Fruit fly (Drosophila melanogaster) whole organism, embryonic: ENCODE measurements around the gene CG4950.

ENCODE experiments used
- BtbVII ChIP-seq: fragments of 200-800 bp; sonication (Bioruptor generic); optimal IDR thresholded peaks from 3 replicates; lab custom pipeline; 2017; ENCODE audit warnings: missing biosample characterization, mild to moderate bottlenecking, missing genetic modification characterization
- CG1024 ChIP-seq: fragments of 200-800 bp; sonication (Bioruptor generic); IDR thresholded peaks from 2 replicates; pipeline ENCODE4 v1.3.6; 2022; ENCODE audit warnings: missing biosample characterization, missing genetic modification characterization
- CG11093 ChIP-seq: fragments of 200-800 bp; sonication (Bioruptor generic); IDR thresholded peaks from 3 replicates; pipeline ENCODE4 v1.3.6; 2022; ENCODE audit warnings: missing biosample characterization, missing genetic modification characterization
- CG12104 ChIP-seq: fragments of 200-800 bp; sonication (Bioruptor generic); optimal IDR thresholded peaks from 3 replicates; lab custom pipeline; 2016; ENCODE audit warnings: missing biosample characterization, missing genetic modification characterization
- CG12769 ChIP-seq: fragments of 200-800 bp; sonication (Bioruptor generic); optimal IDR thresholded peaks from 2 replicates; lab custom pipeline; 2019; ENCODE audit warnings: missing biosample characterization, mild to moderate bottlenecking, missing genetic modification characterization, moderate library complexity
- CG13287 ChIP-seq: fragments of 200-800 bp; sonication (Bioruptor generic); IDR thresholded peaks from 2 replicates; pipeline ENCODE4 v1.3.6; 2022; ENCODE audit warnings: missing biosample characterization, missing genetic modification characterization; ENCODE audit not compliant: partially characterized antibody
- CG15479 ChIP-seq: fragments of 200-800 bp; sonication (Bioruptor generic); optimal IDR thresholded peaks from 3 replicates; lab custom pipeline; 2019; ENCODE audit warnings: missing biosample characterization, mild to moderate bottlenecking, missing genetic modification characterization, moderate library complexity
- CG3065 ChIP-seq: fragments of 200-800 bp; sonication (Bioruptor generic); optimal IDR thresholded peaks from 2 replicates; lab custom pipeline; 2016; ENCODE audit warnings: missing biosample characterization, missing genetic modification characterization
- CG6854 ChIP-seq: fragments of 200-800 bp; sonication (Bioruptor generic); optimal IDR thresholded peaks from 3 replicates; lab custom pipeline; 2017; ENCODE audit warnings: missing biosample characterization, mild to moderate bottlenecking, missing genetic modification characterization
- CG7372 ChIP-seq: fragments of 200-800 bp; sonication (Bioruptor generic); IDR thresholded peaks from 2 replicates; pipeline ENCODE4 v1.3.6; 2022; ENCODE audit warnings: missing biosample characterization, missing genetic modification characterization
- CG7963 ChIP-seq: fragments of 200-800 bp; sonication (Bioruptor generic); IDR thresholded peaks from 3 replicates; pipeline ENCODE4 v1.3.6; 2022; ENCODE audit warnings: missing biosample characterization, missing genetic modification characterization; ENCODE audit not compliant: partially characterized antibody
- D19A ChIP-seq: fragments of 200-800 bp; optimal IDR thresholded peaks from 3 replicates; lab custom pipeline; 2019; ENCODE audit warnings: missing biosample characterization, mild to moderate bottlenecking, missing genetic modification characterization, moderate library complexity
- Dref ChIP-seq: fragments of 200-800 bp; sonication (Bioruptor generic); IDR thresholded peaks from 2 replicates; pipeline ENCODE4 v1.3.6; 2022; ENCODE audit warnings: missing biosample characterization, missing genetic modification characterization
- Ets65A ChIP-seq: fragments of 200-800 bp; sonication (Bioruptor generic); peaks from one replicate; lab custom pipeline; 2016; ENCODE audit warnings: missing biosample characterization, missing genetic modification characterization
- Lim3 ChIP-seq: fragments of 200-800 bp; sonication (Bioruptor generic); IDR thresholded peaks from 2 replicates; pipeline ENCODE4 v1.3.6; 2022; ENCODE audit warnings: missing biosample characterization, missing genetic modification characterization
- NC2α ChIP-seq: fragments of 200-800 bp; sonication (Bioruptor generic); optimal IDR thresholded peaks from 2 replicates; lab custom pipeline; 2016; ENCODE audit warnings: missing biosample characterization, missing genetic modification characterization
- Trl ChIP-seq, 3 experiments: fragments of >200 bp in 2 of 3; fragments of 200-800 bp in 1 of 3; sonication (Bioruptor generic) in 1 of 3; optimal IDR thresholded peaks; 2 replicates in 1 of 3; 3 replicates in 2 of 3; lab custom pipeline; 2016 to 2017; ENCODE audit warnings: missing biosample characterization in 1 of 3, missing genetic modification characterization in 1 of 3
- Xbp1 ChIP-seq: fragments of 200-800 bp; sonication (Bioruptor generic); optimal IDR thresholded peaks from 3 replicates; lab custom pipeline; 2016; ENCODE audit warnings: missing biosample characterization, mild to moderate bottlenecking, missing genetic modification characterization
- chinmo ChIP-seq: fragments of 200-800 bp; sonication (Bioruptor generic); IDR thresholded peaks from 4 replicates; pipeline ENCODE4 v1.3.6; 2022; ENCODE audit warnings: missing biosample characterization, missing genetic modification characterization; ENCODE audit not compliant: partially characterized antibody
- crc ChIP-seq: fragments of 200-800 bp; sonication (Bioruptor generic); optimal IDR thresholded peaks from 2 replicates; lab custom pipeline; 2016; ENCODE audit warnings: missing biosample characterization, missing genetic modification characterization
- croc ChIP-seq: fragments of 200-800 bp; sonication (Bioruptor generic); conservative IDR thresholded peaks from 3 replicates; pipeline ENCODE4 v1.3.6; 2022; ENCODE audit warnings: missing biosample characterization, missing genetic modification characterization
- danr ChIP-seq: fragments of 200-800 bp; sonication (Bioruptor generic); IDR thresholded peaks from 2 replicates; pipeline ENCODE4 v1.3.6; 2022; ENCODE audit warnings: missing biosample characterization, missing genetic modification characterization
- disco-r ChIP-seq: fragments of 200-800 bp; sonication (Bioruptor generic); optimal IDR thresholded peaks from 2 replicates; lab custom pipeline; 2016; ENCODE audit warnings: missing biosample characterization, missing genetic modification characterization
- ems ChIP-seq: fragments of 200-800 bp; sonication (Bioruptor generic); optimal IDR thresholded peaks from 3 replicates; lab custom pipeline; 2016; ENCODE audit warnings: missing biosample characterization, missing genetic modification characterization
- ewg ChIP-seq: fragments of 200-800 bp; sonication (Bioruptor generic); optimal IDR thresholded peaks from 3 replicates; lab custom pipeline; 2017; ENCODE audit warnings: mild to moderate bottlenecking, missing biosample characterization, missing genetic modification reagents, missing genetic modification characterization
- fd102C ChIP-seq: fragments of 200-800 bp; sonication (Bioruptor generic); optimal IDR thresholded peaks from 2 replicates; lab custom pipeline; 2018; ENCODE audit warnings: missing biosample characterization, mild to moderate bottlenecking, missing genetic modification characterization, moderate library complexity
- gsb ChIP-seq: fragments of 200-800 bp; sonication (Bioruptor generic); IDR thresholded peaks from 2 replicates; pipeline ENCODE4 v1.3.6; 2022; ENCODE audit warnings: missing biosample characterization, missing genetic modification characterization
- hkb ChIP-seq, 2 experiments: fragments of 200-800 bp in 1 of 2; fragments of >200 bp in 1 of 2; sonication (Bioruptor generic) in 1 of 2; IDR thresholded peaks in 1 of 2; optimal IDR thresholded peaks in 1 of 2; 2 replicates each; pipeline versions ENCODE4 v1.3.6 to Lab custom; 2017 to 2022; ENCODE audit warnings: missing biosample characterization in 1 of 2, missing genetic modification characterization in 1 of 2
- insv ChIP-seq, 2 experiments: fragments of 200-800 bp; sonication (Bioruptor generic); optimal IDR thresholded peaks; 3 replicates each; lab custom pipeline; 2016 to 2018; ENCODE audit warnings: missing biosample characterization in 2 of 2, missing genetic modification characterization in 2 of 2
- nau ChIP-seq: fragments of 200-800 bp; sonication (Bioruptor generic); optimal IDR thresholded peaks from 3 replicates; lab custom pipeline; 2017; ENCODE audit warnings: missing biosample characterization, mild to moderate bottlenecking, missing genetic modification characterization, missing genetic modification reagents
- odd ChIP-seq: fragments of 200-800 bp; sonication (Bioruptor generic); optimal IDR thresholded peaks from 2 replicates; lab custom pipeline; 2017; ENCODE audit warnings: missing biosample characterization, mild to moderate bottlenecking, missing genetic modification characterization
- rib ChIP-seq: fragments of 200-800 bp; sonication (Bioruptor generic); IDR thresholded peaks from 2 replicates; pipeline ENCODE4 v1.3.6; 2022; ENCODE audit warnings: missing biosample characterization, missing genetic modification characterization
- stwl ChIP-seq: fragments of 200-800 bp; sonication (Bioruptor generic); optimal IDR thresholded peaks from 3 replicates; lab custom pipeline; 2018; ENCODE audit warnings: missing biosample characterization, mild to moderate bottlenecking, missing genetic modification characterization, moderate library complexity

CG4950 gene

DNA sequence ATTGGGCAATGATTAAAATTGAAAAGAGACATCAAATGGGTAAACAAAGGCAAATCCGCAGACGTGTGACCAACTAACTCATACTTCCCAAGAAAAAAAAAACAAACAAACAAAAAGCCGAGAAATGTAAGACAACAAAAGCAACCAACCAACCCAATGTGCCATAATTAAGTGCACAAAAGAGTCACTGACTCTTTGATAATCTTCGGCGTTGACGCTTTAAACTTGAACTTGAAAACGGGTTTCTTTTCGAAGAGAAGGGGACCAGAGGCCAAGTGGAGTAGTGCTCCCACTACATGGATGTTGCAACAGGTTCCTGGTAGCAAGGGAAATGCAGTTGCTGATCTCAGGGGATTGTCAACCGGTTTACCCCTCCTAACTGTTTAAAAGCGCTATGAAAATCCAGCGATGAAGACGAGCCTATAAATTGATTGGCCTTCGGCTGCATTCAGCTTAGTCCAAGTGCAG, 12.1 kb upstream of the CG4950 start, which contains the start of gene CG13064 (continued):
- no peak for TF ChIP-seq croc (GFP tag; lab: Robert Waterston, UW)
- TF ChIP-seq CG12769 = peak; percentile 50
- TF ChIP-seq ems (GFP tag; lab: Kevin White, UChicago) = no peak
- TF ChIP-seq chinmo (GFP tag; lab: Robert Waterston, UW) = 0 out of 4 replicates have a peak, but pooled peaks have one; percentile 65

DNA sequence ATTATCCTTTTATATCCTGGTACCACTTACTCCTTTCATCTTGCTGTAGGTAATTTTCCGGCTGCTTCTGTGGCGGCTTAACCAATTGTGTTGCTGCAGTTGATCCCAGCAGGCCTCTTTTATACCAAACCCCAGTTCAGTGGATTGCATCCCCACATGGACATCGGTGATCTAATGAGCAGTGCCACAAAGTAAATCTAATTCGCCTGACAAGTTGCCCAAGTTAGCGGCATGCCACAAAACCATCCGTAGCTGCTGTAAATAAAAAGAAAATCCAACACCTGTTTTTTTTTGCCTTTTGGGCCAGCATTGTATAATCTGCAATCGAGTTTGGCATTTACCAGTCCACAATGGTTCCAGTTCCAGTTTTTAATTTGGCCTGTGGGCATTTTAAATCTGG, 11.2 kb upstream of the CG4950 start, which contains the start of gene CG13050:
Gene CG13050, minus strand, starts transcription at position 101 of the 400 bp plus-strand sequence.
- TF ChIP-seq fd102C = no peak
- TF ChIP-seq NC2α (GFP tag; lab: Kevin White, UChicago) = no peak
- TF ChIP-seq CG13287 (GFP tag; lab: Robert Waterston, UW) = no peak
- TF ChIP-seq CG7963 (GFP tag; lab: Robert Waterston, UW) = no peak
- no peak for TF ChIP-seq CG1024 (GFP tag; lab: Robert Waterston, UW)
- no peak for TF ChIP-seq BtbVII
- no peak for TF ChIP-seq CG15479 (GFP tag; lab: Kevin White, UChicago)
- no peak for TF ChIP-seq odd (GFP tag; lab: Kevin White, UChicago)
- no peak for TF ChIP-seq CG3065 (GFP tag; lab: Kevin White, UChicago)
- no peak for TF ChIP-seq gsb (GFP tag; lab: Robert Waterston, UW)
- TF ChIP-seq D19A (tag; lab: Kevin White, UChicago) = no peak
- no peak for TF ChIP-seq crc (GFP tag; lab: Kevin White, UChicago)
- TF ChIP-seq hkb (optimal IDR thresholded peaks at IDR 0.05; lab: Kevin White, UChicago) = no peak
- TF ChIP-seq hkb (GFP tag; IDR thresholded peaks at IDR 0.05; lab: Robert Waterston, UW) = no peak
- TF ChIP-seq disco-r (GFP tag; lab: Kevin White, UChicago) = no peak
- no peak for TF ChIP-seq rib (GFP tag; lab: Robert Waterston, UW)
- TF ChIP-seq Xbp1 (GFP tag; lab: Kevin White, UChicago) = no peak
- TF ChIP-seq, all 482 proteins: peak for 0

DNA sequence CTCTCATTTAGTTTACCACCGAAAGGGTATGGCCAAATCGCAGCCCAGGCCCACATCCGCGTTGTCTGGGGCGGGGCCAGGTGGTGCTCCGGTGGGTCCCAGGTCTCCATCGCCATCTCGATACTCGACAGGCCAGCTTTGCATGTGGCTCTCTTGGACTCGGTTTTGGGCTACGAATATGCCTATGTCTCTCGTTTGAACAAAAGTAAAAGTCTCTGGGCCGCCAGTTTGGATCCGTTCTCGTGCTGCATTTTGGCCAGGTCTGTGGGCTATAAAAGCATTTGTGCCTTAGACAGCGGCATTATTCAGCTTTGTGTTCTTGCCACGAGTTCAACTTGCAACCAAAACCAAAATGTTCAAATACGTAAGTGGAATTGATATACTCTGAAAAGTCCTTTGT, 9.2 kb upstream of the CG4950 start, which contains the start of gene CG13065:
Gene CG13065, plus strand, starts transcription at position 301 of the 400 bp plus-strand sequence.
- TF ChIP-seq Lim3 (GFP tag; lab: Robert Waterston, UW) (no peak), CG7372 (GFP tag; lab: Robert Waterston, UW) (no peak), danr (GFP tag; lab: Robert Waterston, UW) (no peak), CG6854 (GFP tag; lab: Kevin White, UChicago) (no peak), stwl (no peak), insv (GFP tag; optimal IDR thresholded peaks at IDR 0.05; lab: Kevin White, UChicago) (no peak), CG11093 (GFP tag; lab: Robert Waterston, UW) (no peak), nau (GFP tag; lab: Kevin White, UChicago) (no peak), CG12104 (GFP tag; lab: Kevin White, UChicago) (no peak), fd102C (no peak)

DNA sequence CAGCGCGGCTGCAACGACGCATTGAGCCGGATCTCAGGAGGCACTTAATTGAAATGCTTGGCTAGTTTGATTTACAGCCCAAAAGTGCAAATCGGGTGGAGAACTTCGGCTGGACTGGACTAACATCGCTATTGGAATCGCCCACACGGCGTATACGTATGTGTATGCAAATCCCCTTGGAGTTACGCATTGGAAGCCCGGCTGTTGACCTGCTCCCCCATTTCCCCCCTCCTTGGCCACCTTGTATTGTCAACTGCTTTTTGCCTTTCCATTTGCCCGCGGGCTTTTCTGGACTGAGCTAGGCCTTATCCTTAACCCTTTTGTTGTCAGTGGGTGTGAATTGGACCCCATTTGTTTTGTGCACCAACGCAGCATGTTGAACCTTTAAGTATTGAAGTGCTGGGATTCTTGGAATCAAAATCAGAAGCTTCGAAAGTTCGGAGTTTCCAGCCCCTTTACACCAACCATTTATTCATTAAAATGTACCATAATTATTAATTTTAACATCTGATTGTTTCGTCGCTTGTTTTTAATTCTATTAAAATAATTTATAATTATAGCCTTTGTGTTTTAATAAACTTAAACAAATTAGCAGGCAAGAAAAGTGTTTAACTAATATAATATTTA, 7.5 kb upstream of the CG4950 start:
- no peak for TF ChIP-seq Trl (optimal IDR thresholded peaks at IDR 0.05; lab: Kevin White, UChicago)
- TF ChIP-seq Trl (GFP tag; optimal IDR thresholded peaks at IDR 0.05; lab: Kevin White, UChicago) = no peak
- peak; percentile 11 for TF ChIP-seq Ets65A (GFP tag; lab: Kevin White, UChicago)
- 0 out of 2 replicates have a peak, but pooled peaks have one; percentile 9 for TF ChIP-seq Dref (GFP tag; lab: Robert Waterston, UW)
- no peak for TF ChIP-seq ewg
- TF ChIP-seq, all 482 proteins: peak for 2
